Worm (Caenorhabditis elegans) whole organism, early embryonic: ENCODE measurements around the gene ZK218.4.

Experiments used
- B0310.2 ChIP-seq: sonication (generic microtip); optimal IDR thresholded peaks from 2 replicates; lab custom pipeline; 2016; ENCODE audit warnings: mild to moderate bottlenecking, missing genetic modification characterization, missing compliant biosample characterization
- F13C5.2 ChIP-seq: sonication (generic microtip); optimal IDR thresholded peaks from 2 replicates; lab custom pipeline; 2017; ENCODE audit warnings: mild to moderate bottlenecking, missing genetic modification characterization, inconsistent platforms, missing compliant biosample characterization
- aly-1 ChIP-seq: sonication (generic microtip); optimal IDR thresholded peaks from 2 replicates; lab custom pipeline; 2016; ENCODE audit warnings: missing genetic modification characterization, missing compliant biosample characterization
- ama-1 ChIP-seq: fragments of 150-350 bp; optimal IDR thresholded peaks from 2 replicates; lab custom pipeline; 2014
- ceh-13 ChIP-seq: fragments of 200-800 bp; sonication (Bioruptor generic); optimal IDR thresholded peaks from 2 replicates; lab custom pipeline; 2018; ENCODE audit warnings: mild to moderate bottlenecking, missing genetic modification characterization, missing compliant biosample characterization
- ceh-36 ChIP-seq: sonication (generic microtip); optimal IDR thresholded peaks from 2 replicates; lab custom pipeline; 2016; ENCODE audit warnings: missing genetic modification characterization, inconsistent platforms, missing compliant biosample characterization
- ets-7 ChIP-seq: sonication (generic microtip); optimal IDR thresholded peaks from 2 replicates; lab custom pipeline; 2016; ENCODE audit warnings: missing genotype, missing genetic modification characterization, missing compliant biosample characterization
- hmbx-1 ChIP-seq: sonication (generic microtip); optimal IDR thresholded peaks from 2 replicates; lab custom pipeline; 2016; ENCODE audit warnings: mild to moderate bottlenecking, missing genetic modification characterization, missing compliant biosample characterization
- hmg-4 ChIP-seq: fragments of 200-800 bp; sonication (Bioruptor generic); optimal IDR thresholded peaks from 2 replicates; lab custom pipeline; 2018; ENCODE audit warnings: mild to moderate bottlenecking, missing genetic modification characterization, missing compliant biosample characterization
- hnd-1 ChIP-seq: sonication (generic microtip); optimal IDR thresholded peaks from 2 replicates; lab custom pipeline; 2016; ENCODE audit warnings: missing genetic modification characterization, missing compliant biosample characterization
- pes-1 ChIP-seq: fragments of 200-800 bp; sonication (Bioruptor generic); IDR thresholded peaks from 2 replicates; pipeline ENCODE4 v1.3.6; 2022; ENCODE audit warnings: missing genetic modification reagents, missing genetic modification characterization, missing compliant biosample characterization
- scrt-1 ChIP-seq: fragments of 200-800 bp; sonication (Bioruptor generic); IDR thresholded peaks from 2 replicates; pipeline ENCODE4 v1.3.6; 2022; ENCODE audit warnings: missing genetic modification characterization, missing compliant biosample characterization
- sea-1 ChIP-seq: fragments of 200-800 bp; sonication (Bioruptor generic); conservative IDR thresholded peaks from 2 replicates; pipeline ENCODE4 v1.3.6; 2022; ENCODE audit warnings: missing genetic modification characterization, missing compliant biosample characterization
- tbx-11 ChIP-seq: fragments of 200-800 bp; sonication (Bioruptor generic); IDR thresholded peaks from 2 replicates; pipeline ENCODE4 v1.3.6; 2022; ENCODE audit warnings: missing genetic modification characterization, missing compliant biosample characterization
- tbx-37 ChIP-seq: fragments of 200-800 bp; sonication (Bioruptor generic); conservative IDR thresholded peaks from 2 replicates; pipeline ENCODE4 v1.3.6; 2022; ENCODE audit warnings: missing genetic modification reagents, missing genetic modification characterization, missing compliant biosample characterization
- tra-4 ChIP-seq: sonication (generic microtip); optimal IDR thresholded peaks from 2 replicates; lab custom pipeline; 2017; ENCODE audit warnings: missing genetic modification characterization, missing compliant biosample characterization

The ZK218.4 gene

ce11 chrV:17098669-17099068 lies at the start of gene ZK218.4, which contains the start of gene ZK218.3:
ZK218.4 (plus strand) TSS chrV:17098854.
ZK218.3 (minus strand) TSS chrV:17098769.
- no peak for TF ChIP-seq ceh-36
- TF ChIP-seq pes-1: no peak
- no peak for TF ChIP-seq B0310.2
- TF ChIP-seq sea-1: no peak

ce11 chrV:17059987-17060386 lies 38.7 kb upstream of the ZK218.4 start, which contains the start of gene sri-66:
sri-66 (plus strand) TSS chrV:17060287.
- TF ChIP-seq pes-1: no peak
- no peak for TF ChIP-seq B0310.2
- TF ChIP-seq ceh-13 (GFP tag; lab: Kevin White, UChicago): no peak
- no peak for TF ChIP-seq tbx-37 (GFP tag; lab: Robert Waterston, UW)
- TF ChIP-seq sea-1: no peak
- no peak for TF ChIP-seq hnd-1 (tag; lab: Kevin White, UChicago)
- no peak for TF ChIP-seq tbx-11 (GFP tag; lab: Robert Waterston, UW)
- no peak for TF ChIP-seq ets-7 (tag; lab: Kevin White, UChicago)
- no peak for TF ChIP-seq hmg-4
- no peak for TF ChIP-seq ceh-36
- no peak for TF ChIP-seq tra-4 (tag; lab: Kevin White, UChicago)

ce11 chrV:17061585-17061984 lies 37.1 kb upstream of the ZK218.4 start, which contains the start of gene F28B1.9:
F28B1.9 (plus strand) TSS chrV:17061885.
- TF ChIP-seq aly-1 (tag; lab: Kevin White, UChicago): no peak

- TF ChIP-seq F13C5.2 (tag; lab: Kevin White, UChicago): no peak
These were observed 34.0 kb upstream of the ZK218.4 start, which contains the start of gene srh-255 for ce11 chrV:17064676-17065075. srh-255 (plus strand) TSS chrV:17064976.

ce11 chrV:17066634-17067033 lies 32.0 kb upstream of the ZK218.4 start:
- TF ChIP-seq aly-1 (tag; lab: Kevin White, UChicago): no peak

ce11 chrV:17068839-17069238 lies 29.8 kb upstream of the ZK218.4 start, which contains the start of gene T05E12.8:
T05E12.8 (plus strand) TSS chrV:17069139.
- TF ChIP-seq tbx-11 (GFP tag; lab: Robert Waterston, UW): no peak
- TF ChIP-seq ets-7 (tag; lab: Kevin White, UChicago): no peak
- TF ChIP-seq F13C5.2 (tag; lab: Kevin White, UChicago): no peak
- no peak for TF ChIP-seq hmg-4
- TF ChIP-seq scrt-1 (GFP tag; lab: Robert Waterston, UW): no peak
- TF ChIP-seq hnd-1 (tag; lab: Kevin White, UChicago): no peak
- TF ChIP-seq ceh-13 (GFP tag; lab: Kevin White, UChicago): no peak

- no peak for TF ChIP-seq scrt-1 (GFP tag; lab: Robert Waterston, UW)
- TF ChIP-seq hmg-4: no peak
- no peak for TF ChIP-seq B0310.2
- no peak for TF ChIP-seq hmbx-1 (tag; lab: Kevin White, UChicago)
- no peak for TF ChIP-seq tbx-11 (GFP tag; lab: Robert Waterston, UW)
- TF ChIP-seq ceh-36: no peak
- no peak for TF ChIP-seq ets-7 (tag; lab: Kevin White, UChicago)
- TF ChIP-seq ama-1 (lab: Kevin White, UChicago): no peak
- no peak for TF ChIP-seq F13C5.2 (tag; lab: Kevin White, UChicago)
- no peak for TF ChIP-seq pes-1
- no peak for TF ChIP-seq sea-1
- TF ChIP-seq tra-4 (tag; lab: Kevin White, UChicago): no peak
- no peak for TF ChIP-seq ceh-13 (GFP tag; lab: Kevin White, UChicago)
These were observed 27.1 kb upstream of the ZK218.4 start, which contains the start of gene srbc-14 for ce11 chrV:17071578-17071977. srbc-14 (minus strand) TSS chrV:17071678.

ce11 chrV:17075900-17076299 lies 22.8 kb upstream of the ZK218.4 start, which contains the start of gene str-125:
str-125 (minus strand) TSS chrV:17076000.
- TF ChIP-seq hnd-1 (tag; lab: Kevin White, UChicago): no peak

ce11 chrV:17077889-17078288 lies 20.8 kb upstream of the ZK218.4 start, which contains the start of gene T05E12.3:
T05E12.3 (minus strand) TSS chrV:17077989.
- TF ChIP-seq B0310.2: no peak
- TF ChIP-seq ceh-36: no peak
- TF ChIP-seq hmbx-1 (tag; lab: Kevin White, UChicago): no peak
- no peak for TF ChIP-seq F13C5.2 (tag; lab: Kevin White, UChicago)
- TF ChIP-seq aly-1 (tag; lab: Kevin White, UChicago): no peak
- TF ChIP-seq hnd-1 (tag; lab: Kevin White, UChicago): no peak
- TF ChIP-seq ama-1 (lab: Kevin White, UChicago): no peak
- TF ChIP-seq scrt-1 (GFP tag; lab: Robert Waterston, UW): no peak
- TF ChIP-seq hmg-4: no peak

ce11 chrV:17079795-17080194 lies 18.9 kb upstream of the ZK218.4 start, which contains the start of gene srw-20:
srw-20 (minus strand) TSS chrV:17079895.
- TF ChIP-seq hnd-1 (tag; lab: Kevin White, UChicago) (no peak), hmg-4 (no peak)
